Worm (Caenorhabditis elegans) whole organism, L4 larva: ENCODE data around the gene W10C4.1.

Experiments
- F44E2.7 ChIP-seq: fragments of 200-800 bp; sonication (Bioruptor generic); IDR thresholded peaks from 2 replicates; pipeline ENCODE4 v2.1.2; 2022; ENCODE audit warnings: missing genetic modification characterization, missing compliant biosample characterization
- R02D3.7 ChIP-seq: fragments of 150-350 bp; sonication (generic microtip); optimal IDR thresholded peaks from 3 replicates; lab custom pipeline; 2014; ENCODE audit warnings: missing biosample characterization, missing genetic modification characterization
- T20F7.1 ChIP-seq: fragments of 200-800 bp; sonication (Bioruptor generic); optimal IDR thresholded peaks from 2 replicates; lab custom pipeline; 2018; ENCODE audit warnings: mild to moderate bottlenecking, missing genetic modification characterization, missing compliant biosample characterization
- T26A8.4 ChIP-seq: fragments of 200-800 bp; sonication (Bioruptor generic); IDR thresholded peaks from 2 replicates; pipeline ENCODE4 v1.3.6; 2022; ENCODE audit warnings: missing genetic modification characterization, missing compliant biosample characterization
- Y75B8A.6 ChIP-seq: fragments of 200-800 bp; sonication (Bioruptor generic); IDR thresholded peaks from 2 replicates; pipeline ENCODE4 v1.3.6; 2022; ENCODE audit warnings: missing genetic modification reagents, missing genetic modification characterization, missing compliant biosample characterization
- ZK546.5 ChIP-seq, 2 experiments: sonication (generic microtip); optimal IDR thresholded peaks; 2 replicates each; lab custom pipeline; 2017; ENCODE audit warnings: missing biosample characterization in 2 of 2, missing genetic modification characterization in 2 of 2
- ama-1 ChIP-seq: fragments of 150-350 bp; optimal IDR thresholded peaks from 2 replicates; lab custom pipeline; 2014; ENCODE audit warnings: inconsistent platforms, mixed read lengths
- ceh-28 ChIP-seq: fragments of 150-350 bp; optimal IDR thresholded peaks from 2 replicates; lab custom pipeline; 2014; ENCODE audit warnings: missing biosample characterization, missing genetic modification reagents, missing genetic modification characterization
- ceh-82 ChIP-seq: sonication (generic microtip); optimal IDR thresholded peaks from 2 replicates; lab custom pipeline; 2017; ENCODE audit warnings: missing biosample characterization, missing genetic modification characterization
- ces-1 ChIP-seq: fragments of 150-350 bp; sonication (generic microtip); optimal IDR thresholded peaks from 4 replicates; lab custom pipeline; 2014; ENCODE audit warnings: missing biosample characterization, missing genetic modification reagents, missing genetic modification characterization
- cey-2 ChIP-seq: sonication (generic microtip); optimal IDR thresholded peaks from 3 replicates; lab custom pipeline; 2017; ENCODE audit warnings: missing genetic modification characterization, mild to moderate bottlenecking, missing compliant biosample characterization, antibody characterized with exemption, borderline replicate concordance; ENCODE audit not compliant: insufficient read depth
- ctbp-1 ChIP-seq: fragments of 200-800 bp; sonication (Bioruptor generic); IDR thresholded peaks from 2 replicates; pipeline ENCODE4 v1.3.6; 2022; ENCODE audit warnings: missing genetic modification reagents, missing genetic modification characterization, missing compliant biosample characterization
- daf-12 ChIP-seq: fragments of 150-350 bp; optimal IDR thresholded peaks from 2 replicates; lab custom pipeline; 2014; ENCODE audit warnings: missing biosample characterization, missing genetic modification reagents, missing genetic modification characterization
- daf-16 ChIP-seq, 3 experiments: sonication (generic microtip); optimal IDR thresholded peaks; 2 replicates each; lab custom pipeline; 2016 to 2017; ENCODE audit warnings: missing genetic modification characterization in 3 of 3, missing genetic modification reagents in 3 of 3, mild to moderate bottlenecking in 2 of 3, missing compliant biosample characterization in 2 of 3, missing biosample characterization in 1 of 3, moderate library complexity in 1 of 3
- dmd-8 ChIP-seq: fragments of 200-800 bp; sonication (Bioruptor generic); IDR thresholded peaks from 2 replicates; pipeline ENCODE4 v1.3.6; 2022; ENCODE audit warnings: missing genetic modification characterization, missing compliant biosample characterization
- dpl-1 ChIP-seq: fragments of 150-350 bp; optimal IDR thresholded peaks from 2 replicates; lab custom pipeline; 2014; ENCODE audit warnings: missing biosample characterization, missing genetic modification reagents, missing genetic modification characterization
- duxl-1 ChIP-seq: sonication (generic microtip); optimal IDR thresholded peaks from 2 replicates; lab custom pipeline; 2016; ENCODE audit warnings: mild to moderate bottlenecking, missing genetic modification characterization, moderate library complexity, missing compliant biosample characterization; ENCODE audit not compliant: poor library complexity
- dve-1 ChIP-seq: sonication (generic microtip); optimal IDR thresholded peaks from 2 replicates; lab custom pipeline; 2017; ENCODE audit warnings: antibody characterized with exemption, mild to moderate bottlenecking, missing genetic modification characterization, missing compliant biosample characterization; ENCODE audit not compliant: insufficient read depth
- egl-43 ChIP-seq: fragments of 200-800 bp; sonication (Bioruptor generic); IDR thresholded peaks from 2 replicates; pipeline ENCODE4 v1.3.6; 2022; ENCODE audit warnings: missing genetic modification reagents, missing genetic modification characterization, missing compliant biosample characterization
- fkh-10 ChIP-seq: fragments of 150-350 bp; optimal IDR thresholded peaks from 2 replicates; lab custom pipeline; 2014; ENCODE audit warnings: missing biosample characterization, missing genetic modification reagents, missing genetic modification characterization
- fos-1 ChIP-seq: fragments of 150-350 bp; optimal IDR thresholded peaks from 2 replicates; lab custom pipeline; 2014; ENCODE audit warnings: missing biosample characterization, missing genetic modification characterization
- hlh-11 ChIP-seq: fragments of 200-800 bp; sonication (Bioruptor generic); optimal IDR thresholded peaks from 2 replicates; lab custom pipeline; 2018; ENCODE audit warnings: mild to moderate bottlenecking, missing genetic modification characterization, missing compliant biosample characterization
- jun-1 ChIP-seq: fragments of 150-350 bp; optimal IDR thresholded peaks from 2 replicates; lab custom pipeline; 2014; ENCODE audit warnings: missing biosample characterization, missing genetic modification reagents, missing genetic modification characterization
- lin-15B ChIP-seq: fragments of 150-350 bp; sonication (generic microtip); optimal IDR thresholded peaks from 3 replicates; lab custom pipeline; 2014; ENCODE audit warnings: missing biosample characterization, missing genetic modification characterization
- lin-38 ChIP-seq: fragments of 200-800 bp; sonication (Bioruptor generic); IDR thresholded peaks from 2 replicates; pipeline ENCODE4 v1.3.6; 2022; ENCODE audit warnings: missing genetic modification reagents, missing genetic modification characterization, missing compliant biosample characterization
- lin-39 ChIP-seq: fragments of 150-350 bp; optimal IDR thresholded peaks from 2 replicates; lab custom pipeline; 2014; ENCODE audit warnings: missing biosample characterization, missing genetic modification reagents, missing genetic modification characterization
- lir-3 ChIP-seq: sonication (generic microtip); optimal IDR thresholded peaks from 2 replicates; lab custom pipeline; 2016; ENCODE audit warnings: mild to moderate bottlenecking, missing genetic modification characterization, missing compliant biosample characterization
- madf-9 ChIP-seq: fragments of 200-800 bp; sonication (Bioruptor generic); conservative IDR thresholded peaks from 2 replicates; pipeline ENCODE4 v1.3.6; 2022; ENCODE audit warnings: missing genetic modification reagents, missing genetic modification characterization, missing compliant biosample characterization
- mdl-1 ChIP-seq, 2 experiments: fragments of 150-350 bp in 1 of 2; sonication (generic microtip) in 1 of 2; optimal IDR thresholded peaks; 2 replicates each; lab custom pipeline; 2014 to 2017; ENCODE audit warnings: missing biosample characterization in 2 of 2, missing genetic modification characterization in 2 of 2
- mdt-29 ChIP-seq: fragments of 200-800 bp; sonication (Bioruptor generic); IDR thresholded peaks from 2 replicates; pipeline ENCODE4 v1.3.6; 2022; ENCODE audit warnings: missing genetic modification reagents, missing genetic modification characterization, missing compliant biosample characterization
- mes-2 ChIP-seq: sonication (generic microtip); optimal IDR thresholded peaks from 2 replicates; lab custom pipeline; 2016; ENCODE audit warnings: missing genotype, mild to moderate bottlenecking, missing genetic modification characterization, missing compliant biosample characterization; ENCODE audit not compliant: poor library complexity, severe bottlenecking
- mxl-2 ChIP-seq: fragments of 200-800 bp; sonication (Bioruptor generic); conservative IDR thresholded peaks from 2 replicates; pipeline ENCODE4 v1.3.6; 2022; ENCODE audit warnings: missing genetic modification reagents, missing genetic modification characterization, missing compliant biosample characterization
- nhr-237 ChIP-seq: sonication (generic microtip); optimal IDR thresholded peaks from 2 replicates; lab custom pipeline; 2017; ENCODE audit warnings: missing biosample characterization, missing genetic modification characterization
- nhr-42 ChIP-seq: fragments of 200-800 bp; sonication (Bioruptor generic); IDR thresholded peaks from 2 replicates; pipeline ENCODE4 v1.3.6; 2022; ENCODE audit warnings: missing genetic modification characterization, missing compliant biosample characterization
- nhr-6 ChIP-seq: fragments of 150-350 bp; optimal IDR thresholded peaks from 2 replicates; lab custom pipeline; 2014; ENCODE audit warnings: missing biosample characterization, missing genetic modification characterization
- nhr-76 ChIP-seq: fragments of 150-350 bp; optimal IDR thresholded peaks from 2 replicates; lab custom pipeline; 2014; ENCODE audit warnings: missing biosample characterization, missing genetic modification characterization
- nhr-77 ChIP-seq: fragments of 150-350 bp; optimal IDR thresholded peaks from 2 replicates; lab custom pipeline; 2014; ENCODE audit warnings: missing biosample characterization, missing genetic modification characterization
- php-3 ChIP-seq: fragments of 200-800 bp; sonication (Bioruptor generic); IDR thresholded peaks from 2 replicates; pipeline ENCODE4 v1.3.6; 2022; ENCODE audit warnings: missing genetic modification reagents, missing genetic modification characterization, missing compliant biosample characterization
- pqm-1 ChIP-seq: sonication (generic microtip); optimal IDR thresholded peaks from 2 replicates; lab custom pipeline; 2017; ENCODE audit warnings: missing biosample characterization, missing genetic modification characterization
- saeg-2 ChIP-seq: fragments of 200-800 bp; sonication (Bioruptor generic); IDR thresholded peaks from 2 replicates; pipeline ENCODE4 v1.3.6; 2022; ENCODE audit warnings: missing genetic modification reagents, missing genetic modification characterization, missing compliant biosample characterization
- set-16 ChIP-seq: fragments of 200-800 bp; sonication (Bioruptor generic); IDR thresholded peaks from 2 replicates; pipeline ENCODE4 v1.3.6; 2022; ENCODE audit warnings: missing genetic modification reagents, missing genetic modification characterization, missing compliant biosample characterization
- skn-1 ChIP-seq: fragments of 150-350 bp; optimal IDR thresholded peaks from 2 replicates; lab custom pipeline; 2014; ENCODE audit warnings: missing biosample characterization, missing genetic modification characterization
- spr-3 ChIP-seq: fragments of 200-800 bp; sonication (Bioruptor generic); optimal IDR thresholded peaks from 2 replicates; lab custom pipeline; 2018; ENCODE audit warnings: mild to moderate bottlenecking, missing genetic modification characterization, missing compliant biosample characterization
- tra-1 ChIP-seq: fragments of 200-800 bp; sonication (Bioruptor generic); IDR thresholded peaks from 2 replicates; pipeline ENCODE4 v1.3.6; 2022; ENCODE audit warnings: missing genetic modification reagents, missing genetic modification characterization, missing compliant biosample characterization
- unc-130 ChIP-seq: sonication (generic microtip); optimal IDR thresholded peaks from 2 replicates; lab custom pipeline; 2016; ENCODE audit warnings: missing genetic modification reagents, missing genetic modification characterization, missing compliant biosample characterization
- unc-62 ChIP-seq, 3 experiments: fragments of 150-350 bp in 1 of 3; sonication (generic microtip); optimal IDR thresholded peaks in 2 of 3; peaks in 1 of 3; 1 replicate in 1 of 3; 2 replicates in 2 of 3; lab custom pipeline; 2014 to 2017; ENCODE audit warnings: missing biosample characterization in 3 of 3, missing genetic modification characterization in 3 of 3, missing genetic modification reagents in 3 of 3, missing genotype in 1 of 3
- vab-7 ChIP-seq: fragments of 200-800 bp; sonication (Bioruptor generic); IDR thresholded peaks from 2 replicates; pipeline ENCODE4 v1.3.6; 2022; ENCODE audit warnings: missing genetic modification reagents, missing genetic modification characterization, missing compliant biosample characterization
- zag-1 ChIP-seq: fragments of 150-350 bp; optimal IDR thresholded peaks from 2 replicates; lab custom pipeline; 2014; ENCODE audit warnings: missing biosample characterization, missing genetic modification characterization
- zfp-2 ChIP-seq: sonication (generic microtip); optimal IDR thresholded peaks from 2 replicates; lab custom pipeline; 2016; ENCODE audit warnings: mild to moderate bottlenecking, missing genetic modification characterization, missing compliant biosample characterization
- zip-2 ChIP-seq: fragments of 150-350 bp; optimal IDR thresholded peaks from 2 replicates; lab custom pipeline; 2014; ENCODE audit warnings: missing biosample characterization, missing genetic modification characterization
- ztf-11 ChIP-seq: fragments of 150-350 bp; optimal IDR thresholded peaks from 2 replicates; lab custom pipeline; 2014; ENCODE audit warnings: missing biosample characterization, missing genetic modification characterization

W10C4.1 gene

DNA sequence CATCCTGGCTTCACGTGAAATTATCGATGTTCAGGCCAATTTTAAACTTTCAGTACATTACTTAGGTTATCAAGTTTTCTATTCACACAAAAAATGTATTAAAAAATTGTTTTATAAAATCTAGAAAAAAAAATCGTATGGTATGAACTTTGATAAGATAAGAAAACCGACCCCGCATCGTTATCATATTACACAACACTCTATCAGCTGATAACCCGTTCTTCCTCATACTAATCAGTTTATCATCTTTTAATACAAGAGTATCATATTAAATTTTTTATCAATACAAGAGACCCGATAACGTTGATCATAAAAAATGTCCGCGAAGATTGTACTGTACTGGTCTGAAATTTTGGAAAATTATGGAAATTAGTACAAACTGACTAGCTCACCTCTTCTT is 52.8 kb downstream of the W10C4.1 start (continued):
- TF ChIP-seq daf-12 (tag; lab: Kevin White, UChicago) (no peak), R02D3.7 (tag; lab: Kevin White, UChicago) (no peak), nhr-76 (tag; lab: Kevin White, UChicago) (no peak), unc-62 (GFP tag; optimal IDR thresholded peaks at IDR 0.05 in 1 of 2; lab: Kevin White, UChicago) (no peak), unc-62 (tag; optimal IDR thresholded peaks at IDR 0.05; lab: Kevin White, UChicago) (no peak), zip-2 (tag; lab: Kevin White, UChicago) (peak; percentile 13), nhr-42 (GFP tag; lab: Robert Waterston, UW) (no peak), egl-43 (GFP tag; lab: Robert Waterston, UW) (no peak), nhr-77 (tag; lab: Kevin White, UChicago) (peak; percentile 94), mdl-1 (tag; optimal IDR thresholded peaks at IDR 0.05; lab: Kevin White, UChicago) (peak in 1 of 2 experiments; percentile 35), dmd-8 (GFP tag; lab: Robert Waterston, UW) (no peak), lir-3 (no peak), spr-3 (GFP tag; lab: Kevin White, UChicago) (no peak), tra-1 (GFP tag; lab: Robert Waterston, UW) (peak; percentile 91), duxl-1 (tag; lab: Kevin White, UChicago) (no peak), fos-1 (no peak), lin-39 (tag; lab: Kevin White, UChicago) (no peak), mxl-2 (GFP tag; lab: Robert Waterston, UW) (no peak), zfp-2 (tag; lab: Kevin White, UChicago) (no peak), ces-1 (GFP tag; lab: Kevin White, UChicago) (no peak), zag-1 (no peak), skn-1 (tag; lab: Kevin White, UChicago) (no peak), ceh-82 (tag; lab: Kevin White, UChicago) (no peak), hlh-11 (tag; lab: Kevin White, UChicago) (peak; percentile 92), fkh-10 (GFP tag; lab: Kevin White, UChicago) (no peak), nhr-237 (tag; lab: Kevin White, UChicago) (no peak), F44E2.7 (GFP tag; lab: Robert Waterston, UW) (no peak), mes-2 (tag; lab: Kevin White, UChicago) (no peak), saeg-2 (no peak), vab-7 (GFP tag; lab: Robert Waterston, UW) (no peak), ceh-28 (no peak), ZK546.5 (tag; optimal IDR thresholded peaks at IDR 0.05; lab: Kevin White, UChicago) (no peak), lin-38 (no peak), php-3 (GFP tag; lab: Robert Waterston, UW) (peak; percentile 94), pqm-1 (peak; percentile 100), ama-1 (lab: Kevin White, UChicago) (no peak), nhr-6 (tag; lab: Kevin White, UChicago) (peak; percentile 83), ctbp-1 (no peak), cey-2 (peak; percentile 86), dpl-1 (no peak), lin-15B (tag; lab: Kevin White, UChicago) (no peak), ztf-11 (no peak), madf-9 (GFP tag; lab: Robert Waterston, UW) (no peak), T26A8.4 (GFP tag; lab: Robert Waterston, UW) (0 out of 2 replicates have a peak, but pooled peaks have one; percentile 19), dve-1 (tag; lab: Kevin White, UChicago) (peak; percentile 95), unc-130 (GFP tag; lab: Kevin White, UChicago) (no peak), daf-16 (GFP tag; optimal IDR thresholded peaks at IDR 0.05; lab: Kevin White, UChicago) (peak in 1 of 2 experiments; percentile 49), daf-16 (tag; optimal IDR thresholded peaks at IDR 0.05; lab: Kevin White, UChicago) (peak; percentile 86), set-16 (GFP tag; lab: Robert Waterston, UW) (no peak), Y75B8A.6 (GFP tag; lab: Robert Waterston, UW) (no peak), T20F7.1 (GFP tag; lab: Kevin White, UChicago) (no peak), jun-1 (tag; lab: Kevin White, UChicago) (peak; percentile 52), mdt-29 (GFP tag; lab: Robert Waterston, UW) (no peak)
